Worm (Caenorhabditis elegans) whole organism, mixed stage, embryonic: ENCODE results near the gene Y16E11A.4.

Experiments used
- mep-1 ChIP-seq: fragments of 150-350 bp; optimal IDR thresholded peaks from 2 replicates; lab custom pipeline; 2017; ENCODE audit warnings: missing biosample characterization, missing genetic modification reagents, missing genetic modification characterization, inconsistent platforms
- nhr-76 ChIP-seq: sonication (generic microtip); optimal IDR thresholded peaks from 2 replicates; lab custom pipeline; 2017; ENCODE audit warnings: missing biosample characterization, missing genetic modification characterization
- snpc-4 ChIP-seq: fragments of 150-350 bp; optimal IDR thresholded peaks from 2 replicates; lab custom pipeline; 2014; ENCODE audit warnings: missing biosample characterization, missing genetic modification characterization

- TF ChIP-seq snpc-4 (tag; lab: Kevin White, UChicago) (no peak), nhr-76 (tag; lab: Kevin White, UChicago) (no peak), mep-1 (no peak)
Measured at ce11 chrII:2031852-2032251, 44.8 kb downstream of the Y16E11A.4 start, which contains the start of gene bath-5.
